Worm (Caenorhabditis elegans): Measurements from ENCODE around the gene mob-1.

- no peak for TF ChIP-seq pes-1 (GFP tag; IDR thresholded peaks at IDR 0.05)
- no peak for TF ChIP-seq hmbx-1 (tag; optimal IDR thresholded peaks at IDR 0.05)
- TF ChIP-seq tbx-37 (GFP tag; conservative IDR thresholded peaks at IDR 0.05) = no peak
- TF ChIP-seq aly-1 (tag; optimal IDR thresholded peaks at IDR 0.05) = no peak
- TF ChIP-seq tra-4 (tag; optimal IDR thresholded peaks at IDR 0.05) = no peak
- no peak for TF ChIP-seq hmg-4 (GFP tag; optimal IDR thresholded peaks at IDR 0.05)
- peak; percentile 17; the same call in 1 of the 2 replicates for TF ChIP-seq tbx-11 (GFP tag; IDR thresholded peaks at IDR 0.05)
- no peak for TF ChIP-seq ama-1 (optimal IDR thresholded peaks at IDR 0.05)
- no peak for TF ChIP-seq flt-1 (GFP tag; IDR thresholded peaks at IDR 0.05)
- TF ChIP-seq scrt-1 (GFP tag; IDR thresholded peaks at IDR 0.05) = no peak
Measured at ce11 chrIV:11821591-11822361, 38.6 kb upstream of the mob-1 start, which contains the start of the genes par-5 and M117.3.
